Worm (Caenorhabditis elegans) whole organism, L1 larva: Measurements from ENCODE around the gene vglu-3.

ENCODE experiments used
- C34B4.2 ChIP-seq: sonication (generic microtip); optimal IDR thresholded peaks from 2 replicates; lab custom pipeline; 2017; ENCODE audit warnings: mild to moderate bottlenecking, missing genetic modification characterization, missing compliant biosample characterization
- Y116A8C.19 ChIP-seq: sonication (generic microtip); optimal IDR thresholded peaks from 2 replicates; lab custom pipeline; 2016; ENCODE audit warnings: missing compliant biosample characterization, missing genetic modification characterization, borderline replicate concordance
- alr-1 ChIP-seq: fragments of 200-800 bp; sonication (Bioruptor generic); optimal IDR thresholded peaks from 2 replicates; lab custom pipeline; 2018; ENCODE audit warnings: borderline replicate concordance, mild to moderate bottlenecking, missing genetic modification characterization, missing compliant biosample characterization
- ceh-63 ChIP-seq: fragments of 200-800 bp; sonication (Bioruptor generic); optimal IDR thresholded peaks from 2 replicates; lab custom pipeline; 2018; ENCODE audit warnings: mild to moderate bottlenecking, missing genetic modification characterization, missing compliant biosample characterization
- dsc-1 ChIP-seq: sonication (generic microtip); optimal IDR thresholded peaks from 2 replicates; lab custom pipeline; 2016; ENCODE audit warnings: mild to moderate bottlenecking, missing genetic modification characterization, missing compliant biosample characterization
- efl-1 ChIP-seq, 4 experiments: fragments of 150-350 bp; optimal IDR thresholded peaks in 3 of 4; peaks in 1 of 4; 1 replicate in 1 of 4; 2 replicates in 3 of 4; lab custom pipeline; 2014; ENCODE audit warnings: missing biosample characterization in 2 of 4, missing genetic modification characterization in 2 of 4, missing genetic modification reagents in 2 of 4
- ets-5 ChIP-seq: fragments of 200-800 bp; sonication (Bioruptor generic); IDR thresholded peaks from 2 replicates; pipeline ENCODE4 v1.3.6; 2022; ENCODE audit warnings: missing genetic modification characterization, missing compliant biosample characterization
- fkh-10 ChIP-seq: sonication (generic microtip); optimal IDR thresholded peaks from 2 replicates; lab custom pipeline; 2017; ENCODE audit warnings: missing biosample characterization, missing genetic modification reagents, missing genetic modification characterization
- grh-1 ChIP-seq: fragments of 200-800 bp; sonication (Bioruptor generic); IDR thresholded peaks from 2 replicates; pipeline ENCODE4 v1.3.6; 2022; ENCODE audit warnings: missing genetic modification reagents, missing genetic modification characterization, missing compliant biosample characterization
- hlh-4 ChIP-seq: sonication (generic microtip); optimal IDR thresholded peaks from 2 replicates; lab custom pipeline; 2016; ENCODE audit warnings: mild to moderate bottlenecking, missing genetic modification characterization, missing compliant biosample characterization
- hpl-2 ChIP-seq: fragments of 150-350 bp; optimal IDR thresholded peaks from 2 replicates; lab custom pipeline; 2014; ENCODE audit warnings: missing biosample characterization, missing genetic modification reagents, missing genetic modification characterization
- irx-1 ChIP-seq: sonication (generic microtip); optimal IDR thresholded peaks from 2 replicates; lab custom pipeline; 2016; ENCODE audit warnings: missing genetic modification characterization, missing compliant biosample characterization
- lin-14 ChIP-seq: fragments of 200-800 bp; sonication (Bioruptor generic); optimal IDR thresholded peaks from 2 replicates; lab custom pipeline; 2018; ENCODE audit warnings: mild to moderate bottlenecking, missing genetic modification characterization, moderate library complexity, missing compliant biosample characterization
- lin-39 ChIP-seq: fragments of 150-350 bp; optimal IDR thresholded peaks from 2 replicates; lab custom pipeline; 2014; ENCODE audit warnings: missing biosample characterization, missing genetic modification reagents, missing genetic modification characterization
- lir-3 ChIP-seq: sonication (generic microtip); optimal IDR thresholded peaks from 2 replicates; lab custom pipeline; 2016; ENCODE audit warnings: mild to moderate bottlenecking, missing genetic modification characterization, moderate library complexity, missing compliant biosample characterization; ENCODE audit not compliant: poor library complexity
- nhr-11 ChIP-seq: fragments of 150-350 bp; optimal IDR thresholded peaks from 2 replicates; lab custom pipeline; 2014; ENCODE audit warnings: missing biosample characterization, missing genetic modification characterization
- nhr-20 ChIP-seq: sonication (generic microtip); optimal IDR thresholded peaks from 2 replicates; lab custom pipeline; 2016; ENCODE audit warnings: mild to moderate bottlenecking, missing genetic modification characterization, missing compliant biosample characterization
- nhr-71 ChIP-seq: sonication (generic microtip); optimal IDR thresholded peaks from 2 replicates; lab custom pipeline; 2016; ENCODE audit warnings: mild to moderate bottlenecking, missing genetic modification characterization, moderate library complexity, missing compliant biosample characterization
- nhr-76 ChIP-seq: sonication (generic microtip); optimal IDR thresholded peaks from 2 replicates; lab custom pipeline; 2017; ENCODE audit warnings: missing biosample characterization, missing genetic modification characterization
- nhr-85 ChIP-seq: sonication (generic microtip); peaks from one replicate; lab custom pipeline; 2016; ENCODE audit warnings: missing genetic modification characterization, inconsistent platforms, missing compliant biosample characterization
- rnt-1 ChIP-seq: sonication (generic microtip); optimal IDR thresholded peaks from 2 replicates; lab custom pipeline; 2016; ENCODE audit warnings: mild to moderate bottlenecking, missing genetic modification characterization, moderate library complexity, missing compliant biosample characterization
- skn-1 ChIP-seq: fragments of 150-350 bp; optimal IDR thresholded peaks from 2 replicates; lab custom pipeline; 2014; ENCODE audit warnings: missing biosample characterization, missing genetic modification characterization
- snu-23 ChIP-seq: sonication (generic microtip); optimal IDR thresholded peaks from 2 replicates; lab custom pipeline; 2016; ENCODE audit warnings: missing genetic modification characterization, missing compliant biosample characterization
- sptf-1 ChIP-seq: fragments of 150-350 bp; optimal IDR thresholded peaks from 2 replicates; lab custom pipeline; 2014; ENCODE audit warnings: missing biosample characterization, missing genetic modification characterization
- swsn-7 ChIP-seq: sonication (generic microtip); optimal IDR thresholded peaks from 2 replicates; lab custom pipeline; 2016; ENCODE audit warnings: missing genetic modification characterization, missing compliant biosample characterization
- tbx-2 ChIP-seq: sonication (generic microtip); optimal IDR thresholded peaks from 2 replicates; lab custom pipeline; 2016; ENCODE audit warnings: missing genetic modification characterization, missing compliant biosample characterization
- tlp-1 ChIP-seq: fragments of 150-350 bp; optimal IDR thresholded peaks from 2 replicates; lab custom pipeline; 2014; ENCODE audit warnings: missing biosample characterization, missing genetic modification characterization
- unc-62 ChIP-seq: fragments of 150-350 bp; optimal IDR thresholded peaks from 2 replicates; lab custom pipeline; 2014; ENCODE audit warnings: missing biosample characterization, missing genetic modification reagents, missing genetic modification characterization
- unc-86 ChIP-seq: sonication (generic microtip); optimal IDR thresholded peaks from 2 replicates; lab custom pipeline; 2016; ENCODE audit warnings: missing genetic modification characterization, missing compliant biosample characterization
- unc-98 ChIP-seq: fragments of 200-800 bp; sonication (Bioruptor generic); IDR thresholded peaks from 2 replicates; pipeline ENCODE4 v1.3.6; 2022; ENCODE audit warnings: missing genetic modification characterization, missing compliant biosample characterization
- xbp-1 ChIP-seq: sonication (generic microtip); optimal IDR thresholded peaks from 2 replicates; lab custom pipeline; 2016; ENCODE audit warnings: missing genetic modification characterization, missing compliant biosample characterization
- ztf-4 ChIP-seq: fragments of 150-350 bp; optimal IDR thresholded peaks from 2 replicates; lab custom pipeline; 2014; ENCODE audit warnings: missing biosample characterization, missing genetic modification characterization

Gene vglu-3

DNA sequence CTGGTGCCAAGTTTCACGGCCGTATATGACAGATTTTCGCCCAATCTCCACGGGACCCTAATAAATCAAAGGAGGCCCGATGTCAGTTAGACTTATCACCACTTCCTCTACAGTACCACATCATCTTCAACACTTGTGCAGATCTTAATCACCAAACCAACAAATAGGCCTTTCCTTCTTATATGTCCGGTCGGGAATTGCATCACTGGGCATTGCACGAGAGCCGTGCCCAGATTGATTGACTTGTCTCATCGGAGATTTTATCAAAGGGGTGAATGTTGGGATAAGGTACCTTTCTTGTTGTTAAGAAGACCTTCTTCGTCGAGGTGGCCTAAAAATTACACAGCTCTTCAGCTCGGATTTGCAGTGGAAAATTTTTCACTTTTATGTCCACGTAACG, 44.6 kb downstream of the vglu-3 start:
- TF ChIP-seq unc-86 (no peak), snu-23 (GFP tag; lab: Kevin White, UChicago) (no peak), fkh-10 (no peak), nhr-85 (tag; lab: Kevin White, UChicago) (peak; percentile 36), lir-3 (tag; lab: Kevin White, UChicago) (no peak), efl-1 (optimal IDR thresholded peaks at IDR 0.05; lab: Kevin White, UChicago) (no peak), efl-1 (GFP tag; optimal IDR thresholded peaks at IDR 0.05 in 1 of 2; lab: Kevin White, UChicago) (peak in 1 of 2 experiments; percentile 20), xbp-1 (tag; lab: Kevin White, UChicago) (no peak), tlp-1 (tag; lab: Kevin White, UChicago) (no peak), swsn-7 (tag; lab: Kevin White, UChicago) (no peak), alr-1 (tag; lab: Kevin White, UChicago) (no peak), lin-39 (tag; lab: Kevin White, UChicago) (no peak), nhr-76 (tag; lab: Kevin White, UChicago) (no peak), irx-1 (tag; lab: Kevin White, UChicago) (no peak), C34B4.2 (no peak), skn-1 (tag; lab: Kevin White, UChicago) (no peak), nhr-20 (tag; lab: Kevin White, UChicago) (no peak), nhr-11 (tag; lab: Kevin White, UChicago) (no peak)
- TF ChIP-seq, all 84 proteins: peak for 2

DNA sequence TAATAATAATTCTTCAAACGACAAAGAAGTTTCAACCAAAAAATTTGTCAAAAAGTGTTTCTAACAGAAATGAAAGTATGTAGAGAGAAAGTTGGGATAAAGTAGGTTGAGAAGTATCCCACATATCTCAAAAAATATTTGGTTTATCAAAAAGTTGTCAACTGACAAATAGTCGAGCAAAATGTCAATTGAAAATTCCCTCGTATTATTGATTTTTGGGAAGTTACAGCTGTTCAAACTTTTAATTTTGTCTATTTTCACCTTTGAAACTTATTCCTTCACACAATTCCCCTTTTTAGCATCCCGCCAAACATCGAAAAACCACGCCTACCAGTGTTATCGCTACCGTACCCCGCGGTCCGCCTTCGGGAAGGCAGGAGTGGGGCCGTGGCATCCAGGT, 46.9 kb downstream of the vglu-3 start, which contains the start of gene tbx-8:
Gene tbx-8, plus strand, starts transcription at position 301 of the 400 bp plus-strand sequence.
- TF ChIP-seq dsc-1: no peak
- no peak for TF ChIP-seq ztf-4 (tag; lab: Kevin White, UChicago)
- no peak for TF ChIP-seq irx-1 (tag; lab: Kevin White, UChicago)
- no peak for TF ChIP-seq hpl-2
- TF ChIP-seq unc-98 (GFP tag; lab: Robert Waterston, UW): no peak
- no peak for TF ChIP-seq lin-14 (GFP tag; lab: Kevin White, UChicago)
- TF ChIP-seq sptf-1 (tag; lab: Kevin White, UChicago): no peak
- TF ChIP-seq rnt-1 (tag; lab: Kevin White, UChicago): no peak
- TF ChIP-seq unc-86: no peak
- no peak for TF ChIP-seq unc-62 (GFP tag; lab: Kevin White, UChicago)
- TF ChIP-seq hlh-4: no peak
- TF ChIP-seq Y116A8C.19 (tag; lab: Kevin White, UChicago): no peak
- no peak for TF ChIP-seq grh-1 (GFP tag; lab: Robert Waterston, UW)
- TF ChIP-seq ceh-63 (GFP tag; lab: Kevin White, UChicago): no peak
- TF ChIP-seq tlp-1 (tag; lab: Kevin White, UChicago): no peak
- TF ChIP-seq nhr-76 (tag; lab: Kevin White, UChicago): no peak
- TF ChIP-seq tbx-2 (tag; lab: Kevin White, UChicago): no peak
- TF ChIP-seq swsn-7 (tag; lab: Kevin White, UChicago): no peak
- no peak for TF ChIP-seq ets-5 (GFP tag; lab: Robert Waterston, UW)
- TF ChIP-seq nhr-71 (tag; lab: Kevin White, UChicago): no peak

DNA sequence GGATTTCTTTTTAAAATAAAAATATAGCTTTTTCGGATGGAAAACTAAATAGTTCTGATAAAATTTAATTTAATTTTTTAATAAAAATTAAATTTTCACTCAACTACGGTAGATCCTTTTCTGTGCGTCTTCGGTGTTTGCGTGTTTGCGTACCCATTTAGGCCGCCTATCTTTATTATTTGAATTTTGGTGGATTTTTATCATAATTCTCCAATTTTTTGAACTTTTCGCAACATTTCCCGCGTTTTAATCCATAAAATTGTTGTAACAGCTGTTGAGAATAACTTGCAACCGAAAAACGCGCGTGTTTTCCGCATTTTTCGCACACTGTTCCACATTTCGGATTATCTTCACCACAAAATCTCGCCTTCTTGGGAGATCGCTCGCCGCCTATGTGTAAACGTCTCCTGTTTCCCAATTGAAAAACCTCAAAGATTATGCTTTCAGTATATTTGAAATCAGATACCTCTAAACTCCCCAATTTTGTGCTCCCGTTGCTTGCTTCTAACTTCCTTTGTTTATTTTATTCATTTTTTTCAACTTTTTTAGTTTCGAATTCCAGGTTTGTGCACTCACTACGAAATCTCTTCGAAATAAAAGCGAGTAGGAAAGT, 51.5 kb downstream of the vglu-3 start, which contains the start of gene T07C4.3:
Gene T07C4.3, plus strand, starts transcription at position 563 of the 613 bp plus-strand sequence.
- TF ChIP-seq Y116A8C.19 (tag; lab: Kevin White, UChicago): no peak
